Worm (Caenorhabditis elegans) whole organism, L1 larva: ENCODE measurements around the gene F49F1.2.

Source experiments
- C04F5.9 ChIP-seq: sonication (generic microtip); optimal IDR thresholded peaks from 2 replicates; lab custom pipeline; 2016; ENCODE audit warnings: missing genetic modification characterization, missing compliant biosample characterization
- C16A3.4 ChIP-seq: fragments of 150-350 bp; optimal IDR thresholded peaks from 2 replicates; lab custom pipeline; 2014; ENCODE audit warnings: missing biosample characterization, missing genetic modification characterization
- alr-1 ChIP-seq: fragments of 200-800 bp; sonication (Bioruptor generic); optimal IDR thresholded peaks from 2 replicates; lab custom pipeline; 2018; ENCODE audit warnings: borderline replicate concordance, mild to moderate bottlenecking, missing genetic modification characterization, missing compliant biosample characterization
- aly-2 ChIP-seq: fragments of 150-350 bp; optimal IDR thresholded peaks from 2 replicates; lab custom pipeline; 2014; ENCODE audit warnings: missing biosample characterization, missing genetic modification characterization
- ama-1 ChIP-seq: fragments of 150-350 bp; optimal IDR thresholded peaks from 2 replicates; lab custom pipeline; 2014
- ceh-88 ChIP-seq: fragments of 200-800 bp; sonication (Bioruptor generic); IDR thresholded peaks from 2 replicates; pipeline ENCODE4 v1.3.6; 2022; ENCODE audit warnings: missing genetic modification characterization, missing compliant biosample characterization
- ces-1 ChIP-seq: fragments of 150-350 bp; optimal IDR thresholded peaks from 2 replicates; lab custom pipeline; 2014; ENCODE audit warnings: missing biosample characterization, missing genetic modification reagents, missing genetic modification characterization
- dsc-1 ChIP-seq: sonication (generic microtip); optimal IDR thresholded peaks from 2 replicates; lab custom pipeline; 2016; ENCODE audit warnings: mild to moderate bottlenecking, missing genetic modification characterization, missing compliant biosample characterization
- efl-1 ChIP-seq, 4 experiments: fragments of 150-350 bp; optimal IDR thresholded peaks in 3 of 4; peaks in 1 of 4; 1 replicate in 1 of 4; 2 replicates in 3 of 4; lab custom pipeline; 2014; ENCODE audit warnings: missing biosample characterization in 2 of 4, missing genetic modification characterization in 2 of 4, missing genetic modification reagents in 2 of 4
- ets-5 ChIP-seq: fragments of 200-800 bp; sonication (Bioruptor generic); IDR thresholded peaks from 2 replicates; pipeline ENCODE4 v1.3.6; 2022; ENCODE audit warnings: missing genetic modification characterization, missing compliant biosample characterization
- fkh-4 ChIP-seq: sonication (generic microtip); optimal IDR thresholded peaks from 2 replicates; lab custom pipeline; 2016; ENCODE audit warnings: missing compliant biosample characterization, missing genetic modification characterization, borderline replicate concordance
- fkh-8 ChIP-seq: sonication (generic microtip); optimal IDR thresholded peaks from 2 replicates; lab custom pipeline; 2016; ENCODE audit warnings: mild to moderate bottlenecking, missing genetic modification characterization, missing compliant biosample characterization
- hlh-4 ChIP-seq: sonication (generic microtip); optimal IDR thresholded peaks from 2 replicates; lab custom pipeline; 2016; ENCODE audit warnings: mild to moderate bottlenecking, missing genetic modification characterization, missing compliant biosample characterization
- lin-13 ChIP-seq: fragments of 150-350 bp; optimal IDR thresholded peaks from 2 replicates; lab custom pipeline; 2014; ENCODE audit warnings: missing biosample characterization, missing genetic modification reagents, missing genetic modification characterization
- lin-14 ChIP-seq: fragments of 200-800 bp; sonication (Bioruptor generic); optimal IDR thresholded peaks from 2 replicates; lab custom pipeline; 2018; ENCODE audit warnings: mild to moderate bottlenecking, missing genetic modification characterization, moderate library complexity, missing compliant biosample characterization
- lin-35 ChIP-seq, 2 experiments: fragments of 150-350 bp; optimal IDR thresholded peaks; 2 replicates each; lab custom pipeline; 2014; ENCODE audit warnings: missing biosample characterization in 2 of 2, missing genetic modification characterization in 2 of 2, missing genetic modification reagents in 2 of 2
- lsy-2 ChIP-seq, 2 experiments: fragments of 150-350 bp; optimal IDR thresholded peaks; 2 replicates each; lab custom pipeline; 2014; ENCODE audit warnings: missing biosample characterization in 2 of 2, missing genetic modification characterization in 2 of 2
- mef-2 ChIP-seq: fragments of 150-350 bp; optimal IDR thresholded peaks from 2 replicates; lab custom pipeline; 2014; ENCODE audit warnings: missing biosample characterization, missing genetic modification characterization
- nhr-11 ChIP-seq: fragments of 150-350 bp; optimal IDR thresholded peaks from 2 replicates; lab custom pipeline; 2014; ENCODE audit warnings: missing biosample characterization, missing genetic modification characterization
- nhr-20 ChIP-seq: sonication (generic microtip); optimal IDR thresholded peaks from 2 replicates; lab custom pipeline; 2016; ENCODE audit warnings: mild to moderate bottlenecking, missing genetic modification characterization, missing compliant biosample characterization
- nhr-47 ChIP-seq: sonication (generic microtip); optimal IDR thresholded peaks from 2 replicates; lab custom pipeline; 2016; ENCODE audit warnings: mild to moderate bottlenecking, missing genetic modification characterization, moderate library complexity, missing compliant biosample characterization
- nhr-71 ChIP-seq: sonication (generic microtip); optimal IDR thresholded peaks from 2 replicates; lab custom pipeline; 2016; ENCODE audit warnings: mild to moderate bottlenecking, missing genetic modification characterization, moderate library complexity, missing compliant biosample characterization
- nhr-77 ChIP-seq: fragments of 150-350 bp; optimal IDR thresholded peaks from 2 replicates; lab custom pipeline; 2014; ENCODE audit warnings: missing biosample characterization, missing genetic modification characterization
- nhr-84 ChIP-seq: sonication (generic microtip); optimal IDR thresholded peaks from 2 replicates; lab custom pipeline; 2017; ENCODE audit warnings: missing biosample characterization, missing genetic modification characterization
- nhr-85 ChIP-seq: sonication (generic microtip); peaks from one replicate; lab custom pipeline; 2016; ENCODE audit warnings: missing genetic modification characterization, inconsistent platforms, missing compliant biosample characterization
- nhr-90 ChIP-seq: sonication (generic microtip); optimal IDR thresholded peaks from 2 replicates; lab custom pipeline; 2016; ENCODE audit warnings: mild to moderate bottlenecking, missing genetic modification characterization, missing compliant biosample characterization; ENCODE audit not compliant: poor library complexity
- pag-3 ChIP-seq: sonication (generic microtip); optimal IDR thresholded peaks from 2 replicates; lab custom pipeline; 2017; ENCODE audit warnings: missing genetic modification characterization, mild to moderate bottlenecking, missing compliant biosample characterization, antibody characterized with exemption, borderline replicate concordance; ENCODE audit not compliant: insufficient read depth
- skn-1 ChIP-seq: fragments of 150-350 bp; optimal IDR thresholded peaks from 2 replicates; lab custom pipeline; 2014; ENCODE audit warnings: missing biosample characterization, missing genetic modification characterization
- snpc-4 ChIP-seq: fragments of 150-350 bp; optimal IDR thresholded peaks from 2 replicates; lab custom pipeline; 2014; ENCODE audit warnings: missing biosample characterization, missing genetic modification characterization
- snu-23 ChIP-seq: sonication (generic microtip); optimal IDR thresholded peaks from 2 replicates; lab custom pipeline; 2016; ENCODE audit warnings: missing genetic modification characterization, missing compliant biosample characterization
- sptf-1 ChIP-seq: fragments of 150-350 bp; optimal IDR thresholded peaks from 2 replicates; lab custom pipeline; 2014; ENCODE audit warnings: missing biosample characterization, missing genetic modification characterization
- sup-37 ChIP-seq: fragments of 200-800 bp; sonication (Bioruptor generic); optimal IDR thresholded peaks from 2 replicates; lab custom pipeline; 2018; ENCODE audit warnings: mild to moderate bottlenecking, missing genetic modification characterization, missing compliant biosample characterization
- tbx-2 ChIP-seq: sonication (generic microtip); optimal IDR thresholded peaks from 2 replicates; lab custom pipeline; 2016; ENCODE audit warnings: missing genetic modification characterization, missing compliant biosample characterization
- unc-130 ChIP-seq: fragments of 150-350 bp; optimal IDR thresholded peaks from 2 replicates; lab custom pipeline; 2017; ENCODE audit warnings: missing biosample characterization, missing genetic modification characterization, inconsistent platforms
- unc-30 ChIP-seq: sonication (generic microtip); optimal IDR thresholded peaks from 2 replicates; lab custom pipeline; 2017; ENCODE audit warnings: missing biosample characterization, missing genetic modification characterization
- unc-86 ChIP-seq: sonication (generic microtip); optimal IDR thresholded peaks from 2 replicates; lab custom pipeline; 2016; ENCODE audit warnings: missing genetic modification characterization, missing compliant biosample characterization
- unc-98 ChIP-seq: fragments of 200-800 bp; sonication (Bioruptor generic); IDR thresholded peaks from 2 replicates; pipeline ENCODE4 v1.3.6; 2022; ENCODE audit warnings: missing genetic modification characterization, missing compliant biosample characterization
- vab-15 ChIP-seq: sonication (generic microtip); optimal IDR thresholded peaks from 2 replicates; lab custom pipeline; 2017; ENCODE audit warnings: missing genotype, mild to moderate bottlenecking, missing genetic modification characterization, missing compliant biosample characterization
- xbp-1 ChIP-seq: sonication (generic microtip); optimal IDR thresholded peaks from 2 replicates; lab custom pipeline; 2016; ENCODE audit warnings: missing genetic modification characterization, missing compliant biosample characterization
- zag-1 ChIP-seq: fragments of 150-350 bp; optimal IDR thresholded peaks from 2 replicates; lab custom pipeline; 2014; ENCODE audit warnings: missing biosample characterization, missing genetic modification characterization
- ztf-11 ChIP-seq, 2 experiments: sonication (generic microtip); optimal IDR thresholded peaks; 2 replicates each; lab custom pipeline; 2016 to 2017; ENCODE audit warnings: missing genetic modification characterization in 2 of 2, missing biosample characterization in 1 of 2, missing compliant biosample characterization in 1 of 2
- ztf-4 ChIP-seq: fragments of 150-350 bp; optimal IDR thresholded peaks from 2 replicates; lab custom pipeline; 2014; ENCODE audit warnings: missing biosample characterization, missing genetic modification characterization

F49F1.2 gene

DNA sequence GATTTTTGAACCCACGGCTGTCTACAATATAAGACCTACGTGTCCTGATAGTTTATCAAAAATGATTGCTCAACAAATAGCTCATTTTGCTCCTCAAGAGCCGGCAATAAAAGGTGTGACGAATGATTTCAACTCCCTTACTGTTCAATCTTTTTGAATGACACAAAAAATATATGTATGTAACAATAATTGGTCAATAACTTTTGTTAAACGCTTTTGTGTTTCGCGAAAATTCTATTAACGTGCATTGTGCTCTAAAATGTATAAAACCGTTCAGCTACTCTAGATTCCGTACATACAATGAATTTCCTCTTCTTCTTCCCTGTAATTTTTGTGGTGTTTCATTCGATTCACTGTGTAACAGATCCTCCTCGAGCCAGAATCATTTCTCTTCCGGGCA is 36.2 kb upstream of the F49F1.2 start, which contains the start of gene C35B1.4 (continued):
- TF ChIP-seq unc-130 (tag; lab: Kevin White, UChicago): no peak

DNA sequence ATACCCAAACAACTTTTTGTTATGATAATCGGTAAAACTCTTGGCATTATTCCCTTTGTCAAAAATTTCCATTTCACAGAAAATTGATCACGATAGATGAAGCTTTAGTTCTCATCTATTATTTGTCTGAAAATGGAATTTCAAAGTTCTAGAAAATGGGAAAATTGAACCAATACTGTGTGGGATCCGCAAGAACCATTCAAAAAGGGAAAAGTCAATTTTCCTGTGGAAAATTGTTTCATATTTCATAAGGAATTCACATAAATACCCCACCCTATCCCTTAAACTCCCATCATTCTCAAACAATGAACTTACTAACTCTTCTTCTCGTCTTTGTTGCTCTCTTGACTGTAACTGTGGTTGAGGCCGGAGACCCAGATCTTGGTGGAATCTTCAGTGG is 34.9 kb upstream of the F49F1.2 start, which contains the start of the genes C35B1.9 and C35B1.3:
TSS of gene C35B1.9 (minus strand) at position 101 of the 400 bp plus-strand sequence.
TSS of gene C35B1.3 (plus strand) at position 306 of the 400 bp plus-strand sequence.
- no peak for TF ChIP-seq unc-30 (tag; lab: Kevin White, UChicago)
- TF ChIP-seq lin-35 (GFP tag; optimal IDR thresholded peaks at IDR 0.05; lab: Kevin White, UChicago): no peak
- no peak for TF ChIP-seq sptf-1 (tag; lab: Kevin White, UChicago)
- TF ChIP-seq C04F5.9 (tag; lab: Kevin White, UChicago): no peak
- no peak for TF ChIP-seq lin-14 (GFP tag; lab: Kevin White, UChicago)
- TF ChIP-seq nhr-47: no peak
- TF ChIP-seq nhr-84: no peak
- no peak for TF ChIP-seq unc-130 (tag; lab: Kevin White, UChicago)
- no peak for TF ChIP-seq hlh-4 (tag; lab: Kevin White, UChicago)
- no peak for TF ChIP-seq mef-2 (tag; lab: Kevin White, UChicago)
- no peak for TF ChIP-seq sup-37 (GFP tag; lab: Kevin White, UChicago)
- no peak for TF ChIP-seq ceh-88 (GFP tag; lab: Robert Waterston, UW)
- TF ChIP-seq lin-13 (GFP tag; lab: Kevin White, UChicago): no peak
- TF ChIP-seq fkh-8: no peak
- no peak for TF ChIP-seq vab-15 (tag; lab: Kevin White, UChicago)
- TF ChIP-seq efl-1 (optimal IDR thresholded peaks at IDR 0.05; lab: Kevin White, UChicago): no peak
- TF ChIP-seq efl-1 (GFP tag; optimal IDR thresholded peaks at IDR 0.05 in 1 of 2; lab: Kevin White, UChicago): no peak

DNA sequence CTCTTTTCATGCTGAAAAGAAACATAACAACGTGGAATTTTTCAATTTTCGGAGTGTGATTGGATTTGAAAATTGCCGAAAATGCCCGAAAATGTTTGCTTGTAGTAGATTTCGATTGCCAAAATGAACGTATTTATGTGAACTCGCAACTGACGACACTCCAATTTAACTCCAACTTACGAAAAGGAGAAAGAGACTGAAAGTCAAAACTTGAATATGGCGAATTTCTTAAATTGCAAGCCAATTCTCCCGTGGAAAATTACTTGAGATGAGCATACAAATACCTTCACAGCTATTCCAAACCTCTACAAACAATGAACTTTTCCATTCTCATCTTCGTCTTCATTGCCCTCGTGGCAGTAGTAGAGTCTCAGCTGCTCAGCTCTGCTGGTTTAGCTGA is 33.1 kb upstream of the F49F1.2 start:
- TF ChIP-seq lsy-2 (tag; optimal IDR thresholded peaks at IDR 0.05; lab: Kevin White, UChicago) (no peak), ztf-11 (tag; optimal IDR thresholded peaks at IDR 0.05; lab: Kevin White, UChicago) (no peak), unc-130 (tag; lab: Kevin White, UChicago) (no peak), xbp-1 (tag; lab: Kevin White, UChicago) (no peak), unc-86 (no peak), nhr-20 (no peak), pag-3 (tag; lab: Kevin White, UChicago) (no peak), nhr-11 (no peak), nhr-90 (tag; lab: Kevin White, UChicago) (no peak), tbx-2 (tag; lab: Kevin White, UChicago) (no peak), nhr-47 (no peak), skn-1 (tag; lab: Kevin White, UChicago) (no peak), zag-1 (tag; lab: Kevin White, UChicago) (no peak), lin-14 (GFP tag; lab: Kevin White, UChicago) (no peak)

DNA sequence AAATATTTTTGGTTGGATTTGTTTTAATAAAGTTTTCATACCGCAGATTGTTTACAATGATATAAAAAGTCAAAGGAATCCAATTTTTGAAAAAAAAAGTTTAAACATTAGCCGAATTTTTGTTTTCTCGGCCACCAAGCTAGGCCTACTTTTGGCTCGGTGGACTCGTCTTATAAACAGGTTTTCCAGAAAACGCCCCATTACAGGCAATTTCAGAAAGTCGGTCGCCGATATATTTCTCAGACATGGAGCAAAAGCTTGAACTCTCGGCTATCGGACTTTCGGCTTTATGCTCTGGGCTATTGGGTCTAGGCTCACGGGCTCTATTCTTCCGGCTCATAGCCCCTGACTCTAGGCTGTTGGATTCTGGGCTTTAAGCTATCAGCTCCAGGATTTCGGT is 32.6 kb upstream of the F49F1.2 start:
- TF ChIP-seq nhr-77 (tag; lab: Kevin White, UChicago): no peak
- no peak for TF ChIP-seq zag-1 (tag; lab: Kevin White, UChicago)
- no peak for TF ChIP-seq ces-1 (GFP tag; lab: Kevin White, UChicago)
- TF ChIP-seq sup-37 (GFP tag; lab: Kevin White, UChicago): no peak
- TF ChIP-seq fkh-4: no peak
- no peak for TF ChIP-seq C16A3.4 (tag; lab: Kevin White, UChicago)

DNA sequence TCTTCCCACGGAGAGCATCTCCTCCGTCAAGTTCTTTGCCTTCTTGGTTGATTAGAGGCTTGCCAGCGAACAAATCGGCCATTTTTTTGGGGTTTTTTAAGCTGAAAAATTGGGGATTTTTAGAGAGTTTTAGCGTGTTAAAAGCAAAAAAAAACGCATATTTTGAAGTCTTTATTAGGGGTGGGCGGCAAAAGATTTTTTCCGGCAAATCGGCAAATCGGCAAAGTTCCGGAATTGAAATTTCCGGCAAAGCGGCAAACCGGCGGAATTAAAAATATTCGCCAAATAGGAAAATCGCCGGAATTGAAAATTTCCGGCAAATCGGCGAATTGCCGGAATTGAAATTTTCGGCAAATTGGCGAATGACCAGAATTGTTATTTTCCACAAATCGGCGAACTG is 31.6 kb upstream of the F49F1.2 start, which contains the start of gene C35B1.5:
TSS of gene C35B1.5 (minus strand) at position 101 of the 400 bp plus-strand sequence.
- TF ChIP-seq C16A3.4 (tag; lab: Kevin White, UChicago): no peak

DNA sequence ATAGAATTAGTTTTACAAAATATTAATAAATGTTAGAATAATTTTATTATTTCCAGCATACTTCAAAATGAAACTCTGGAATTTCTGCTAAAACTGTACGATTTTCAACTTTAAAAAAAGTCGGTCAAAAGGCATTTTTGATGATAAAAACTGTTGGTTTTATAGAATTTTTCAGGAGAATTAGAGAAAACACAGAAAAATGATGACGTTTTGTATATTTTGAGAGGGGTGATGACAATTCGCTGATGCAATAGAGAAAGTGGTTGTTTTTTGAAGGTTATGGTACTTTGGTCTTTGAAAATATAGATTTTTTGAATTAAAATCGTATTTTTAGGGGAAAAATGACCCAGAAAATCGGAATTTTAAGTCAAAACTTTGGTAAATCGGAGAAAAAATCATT is 30.7 kb upstream of the F49F1.2 start:
- TF ChIP-seq tbx-2 (tag; lab: Kevin White, UChicago): no peak
- TF ChIP-seq nhr-71: no peak
- TF ChIP-seq lin-35 (GFP tag; optimal IDR thresholded peaks at IDR 0.05; lab: Kevin White, UChicago): peak in 1 of 2 experiments; percentile 57
- peak; percentile 7 for TF ChIP-seq nhr-90 (tag; lab: Kevin White, UChicago)
- TF ChIP-seq unc-98 (GFP tag; lab: Robert Waterston, UW): no peak
- TF ChIP-seq ets-5 (GFP tag; lab: Robert Waterston, UW): no peak
- TF ChIP-seq ceh-88 (GFP tag; lab: Robert Waterston, UW): no peak
- TF ChIP-seq alr-1 (tag; lab: Kevin White, UChicago): no peak
- no peak for TF ChIP-seq nhr-47
- TF ChIP-seq snpc-4 (tag; lab: Kevin White, UChicago): no peak
- TF ChIP-seq unc-130 (tag; lab: Kevin White, UChicago): no peak
- no peak for TF ChIP-seq dsc-1 (tag; lab: Kevin White, UChicago)
- no peak for TF ChIP-seq C04F5.9 (tag; lab: Kevin White, UChicago)
- peak; percentile 27 for TF ChIP-seq snu-23 (GFP tag; lab: Kevin White, UChicago)
- TF ChIP-seq skn-1 (tag; lab: Kevin White, UChicago): peak; percentile 98
- no peak for TF ChIP-seq unc-86
- TF ChIP-seq ama-1: no peak
- TF ChIP-seq nhr-85 (tag; lab: Kevin White, UChicago): peak; percentile 83
- TF ChIP-seq ztf-4 (tag; lab: Kevin White, UChicago): no peak
- TF ChIP-seq aly-2: no peak
